Fruit fly (Drosophila melanogaster): ENCODE data around the gene CG6059.

DNA sequence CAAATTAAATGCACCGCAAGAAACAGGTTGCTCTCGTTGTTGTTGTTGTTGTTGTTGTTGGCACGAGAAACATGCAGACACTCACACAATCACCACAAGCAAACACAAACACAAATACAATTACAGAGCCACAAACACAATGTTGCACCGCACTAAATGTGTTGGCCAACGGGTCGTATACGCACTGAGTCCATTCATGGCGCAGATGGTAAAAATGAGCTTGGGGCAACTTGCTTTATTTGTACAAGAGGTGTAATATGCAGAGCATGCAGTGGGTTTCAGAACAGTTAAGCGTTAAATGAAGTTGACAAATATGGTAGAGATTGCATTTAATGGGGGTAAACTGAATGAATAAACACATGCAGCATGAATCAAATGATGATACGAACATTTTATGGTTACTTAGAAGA lies 13.4 kb upstream of the CG6059 start:
- TF ChIP-seq Dfd (GFP tag; optimal IDR thresholded peaks at IDR 0.05) (no peak), GATAd (GFP tag; optimal IDR thresholded peaks at IDR 0.05) (no peak), Rel (GFP tag; optimal IDR thresholded peaks at IDR 0.05) (no peak), Rel (tag; optimal IDR thresholded peaks at IDR 0.05) (no peak), pan (optimal IDR thresholded peaks at IDR 0.05) (no peak), fru (GFP tag; optimal IDR thresholded peaks at IDR 0.05) (no peak), Hr83 (GFP tag; optimal IDR thresholded peaks at IDR 0.05; ENCODE audit: poor library complexity, severe bottlenecking) (no peak)

All from whole organism, wandering third instar larva.